Fruit fly (Drosophila melanogaster) S2 (cell line): ENCODE results near the gene Mcm5.

Source experiments
- CG8478 ChIP-seq: fragments of >200 bp; optimal IDR thresholded peaks from 2 replicates; lab custom pipeline; 2018
- CTCF ChIP-seq, 2 experiments: fragments of >200 bp; optimal IDR thresholded peaks; 2 replicates each; lab custom pipeline; 2018

Mcm5 gene

DNA sequence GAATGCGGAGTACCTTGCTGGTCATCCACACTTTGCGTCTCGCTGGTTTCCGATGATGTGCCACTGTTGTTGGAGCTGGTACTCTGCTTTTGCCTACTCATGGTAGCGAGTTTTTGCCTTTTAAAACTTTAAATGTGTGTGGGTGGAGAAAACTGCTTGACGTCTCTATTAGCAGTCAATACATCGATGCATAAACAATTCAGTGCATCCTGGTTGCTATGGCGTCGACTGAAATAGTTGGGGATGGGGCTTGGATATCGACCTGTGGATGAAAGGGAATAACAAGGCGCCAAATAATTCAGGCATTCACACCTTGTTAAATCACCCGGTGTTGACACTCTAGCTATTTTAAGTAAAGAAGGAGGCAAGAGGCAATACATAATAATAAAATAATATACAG, 6.2 kb upstream of the Mcm5 start, which contains the start of gene CG42633:
Gene CG42633 (minus strand): TSS at position 101 of the 400 bp plus-strand sequence.
- TF ChIP-seq CTCF (optimal IDR thresholded peaks at IDR 0.05; lab: Kevin White, UChicago): no peak
- no peak for TF ChIP-seq CG8478 (lab: Kevin White, UChicago)

DNA sequence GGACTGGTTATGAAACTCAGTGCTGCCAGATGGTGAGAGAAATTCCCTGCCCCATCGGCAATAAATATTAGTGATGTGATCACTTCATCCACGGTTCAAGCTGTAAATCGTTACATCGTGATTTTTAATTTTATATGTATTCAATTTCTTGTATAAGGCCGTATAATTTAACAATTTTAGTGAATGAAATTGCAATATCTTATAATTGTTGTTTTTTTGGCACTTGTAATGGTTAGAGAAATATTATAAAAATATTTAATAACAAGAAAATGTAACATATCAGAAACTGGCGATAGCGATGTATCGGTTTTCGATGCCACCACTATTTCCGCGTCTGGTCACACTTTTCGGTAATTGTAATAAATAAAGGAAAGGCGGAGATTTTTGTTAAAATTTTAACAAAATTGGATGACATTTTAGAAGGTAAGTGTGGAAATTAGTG, 4.2 kb upstream of the Mcm5 start, which contains the start of the genes mRpL37 and Rbp1:
Gene mRpL37 (minus strand): TSS at position 35 of the 442 bp plus-strand sequence.
Gene Rbp1 (plus strand): TSS at position 326 of the 442 bp plus-strand sequence.
- TF ChIP-seq CG8478 (lab: Kevin White, UChicago) (no peak), CTCF (optimal IDR thresholded peaks at IDR 0.05; lab: Kevin White, UChicago) (no peak)

- TF ChIP-seq CG8478 (lab: Kevin White, UChicago): no peak
- no peak for TF ChIP-seq CTCF (optimal IDR thresholded peaks at IDR 0.05; lab: Kevin White, UChicago)
Observed at dm6 chr3R:10792604-10793003, 4.3 kb downstream of the Mcm5 start, which contains the start of gene CG14687. Gene CG14687 (plus strand): TSS chr3R:10792904.

DNA sequence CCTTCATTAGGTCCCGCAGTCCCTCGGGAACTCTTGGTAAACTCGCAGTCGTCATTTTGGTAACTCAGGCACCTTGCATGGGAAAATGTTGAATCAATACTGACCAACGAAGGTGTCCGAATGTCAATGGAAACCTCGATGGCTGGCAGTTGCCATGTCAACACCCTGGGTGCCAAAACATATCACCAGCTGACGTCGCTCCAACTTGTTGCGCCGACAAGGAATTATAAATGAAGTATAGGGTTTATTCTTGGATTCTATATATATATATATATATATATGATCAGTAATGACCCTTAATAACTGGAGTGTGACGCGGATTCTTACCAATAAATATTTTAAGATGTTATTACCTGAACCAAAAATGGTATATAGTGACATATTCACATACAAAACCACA, 15.5 kb downstream of the Mcm5 start, which contains the start of gene CG14692:
Gene CG14692 (minus strand): TSS at position 101 of the 400 bp plus-strand sequence.
- TF ChIP-seq CG8478 (lab: Kevin White, UChicago) (no peak), CTCF (optimal IDR thresholded peaks at IDR 0.05; lab: Kevin White, UChicago) (no peak)

DNA sequence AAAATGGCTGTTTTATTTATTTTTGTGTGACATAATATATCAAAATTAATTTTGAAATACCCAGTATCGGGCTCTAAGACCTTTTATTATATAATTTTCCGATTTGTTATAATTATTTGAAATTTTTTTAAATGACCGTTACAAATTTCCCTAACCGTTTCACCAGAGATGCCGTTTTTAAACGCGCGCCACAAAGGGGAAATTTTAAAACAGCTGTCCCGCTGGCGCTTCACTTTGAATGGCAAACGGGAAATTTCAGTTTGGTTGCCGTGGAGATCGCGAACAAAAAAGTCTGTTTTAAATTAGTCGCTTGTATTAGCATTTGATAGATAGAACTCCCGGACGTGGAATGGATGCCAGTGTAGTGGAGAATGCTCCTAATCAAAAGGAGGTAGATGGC, 26.7 kb downstream of the Mcm5 start, which contains the start of the genes CG14693 and TTLL15:
Gene CG14693 (minus strand): TSS at position 16 of the 400 bp plus-strand sequence.
Gene TTLL15 (plus strand): TSS at position 257 of the 400 bp plus-strand sequence.
- TF ChIP-seq CTCF (optimal IDR thresholded peaks at IDR 0.05; lab: Kevin White, UChicago) (no peak), CG8478 (lab: Kevin White, UChicago) (no peak)

DNA sequence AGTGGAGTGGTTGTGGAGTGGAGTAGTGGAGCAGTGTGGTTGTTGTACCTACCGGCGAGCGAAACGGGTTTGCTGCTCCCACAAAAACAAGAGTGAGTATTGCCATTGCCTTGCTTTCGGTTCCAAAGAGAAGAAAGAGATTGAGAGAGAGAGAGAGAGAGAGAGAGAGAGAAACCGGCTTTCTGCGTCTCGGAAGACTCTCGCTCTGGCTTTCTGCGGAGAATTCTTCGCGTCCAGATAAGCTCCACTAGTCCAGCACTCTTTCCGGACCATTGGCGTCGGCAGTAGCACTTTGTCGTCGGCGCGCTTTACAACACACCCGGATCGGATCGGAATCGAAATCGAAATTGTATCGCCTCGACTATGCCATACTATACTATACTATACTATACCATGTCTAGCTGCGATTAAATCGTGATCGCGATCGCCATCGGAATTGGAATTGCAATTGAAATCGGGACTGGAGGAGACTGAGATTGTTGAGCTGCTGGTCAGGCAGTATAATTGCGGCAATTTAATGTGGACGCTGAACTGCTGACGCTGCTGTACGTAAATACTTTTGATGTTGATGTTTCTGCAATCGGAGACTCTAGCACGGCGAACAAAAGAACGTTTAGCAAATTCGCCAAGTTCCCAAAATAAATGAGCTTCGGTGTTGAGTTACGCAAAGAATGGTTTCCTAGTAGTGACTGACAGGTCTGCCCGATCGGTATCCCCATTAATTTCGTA, 38.6 kb downstream of the Mcm5 start, which contains the start of gene Cad86C:
Gene Cad86C (plus strand): TSS at position 284 of the 729 bp plus-strand sequence.
- no peak for TF ChIP-seq CG8478 (lab: Kevin White, UChicago)
- TF ChIP-seq CTCF (optimal IDR thresholded peaks at IDR 0.05; lab: Kevin White, UChicago): no peak

dm6 chr3R:10828688-10829087, 40.4 kb downstream of the Mcm5 start:
- TF ChIP-seq CTCF (optimal IDR thresholded peaks at IDR 0.05; lab: Kevin White, UChicago) (no peak), CG8478 (lab: Kevin White, UChicago) (no peak)

- no peak for TF ChIP-seq CTCF (optimal IDR thresholded peaks at IDR 0.05; lab: Kevin White, UChicago)
- TF ChIP-seq CG8478 (lab: Kevin White, UChicago): no peak
Observed at dm6 chr3R:10829746-10830145, 41.4 kb downstream of the Mcm5 start.

- TF ChIP-seq CG8478 (lab: Kevin White, UChicago) (no peak), CTCF (optimal IDR thresholded peaks at IDR 0.05; lab: Kevin White, UChicago) (no peak)
Observed at dm6 chr3R:10832526-10833165, 44.3 kb downstream of the Mcm5 start.

DNA sequence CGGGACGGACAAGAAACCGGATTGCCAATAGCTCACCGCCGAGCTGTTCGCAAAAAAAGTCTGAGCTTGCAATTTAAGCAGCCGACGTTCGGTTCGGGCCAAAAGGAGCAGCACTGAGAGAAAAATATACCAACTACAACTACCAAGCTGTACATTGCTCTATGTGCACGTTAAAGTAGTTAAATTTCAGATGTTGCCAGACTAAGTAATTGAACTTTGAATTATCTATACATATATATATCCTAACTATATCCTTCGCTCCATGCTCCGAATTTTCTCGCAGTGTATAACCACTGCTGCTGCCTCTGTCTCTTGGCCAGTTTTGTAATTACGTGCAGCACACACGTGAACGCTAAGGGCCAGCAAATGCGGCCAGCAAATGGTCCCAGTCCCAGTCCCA, 46.6 kb downstream of the Mcm5 start:
- TF ChIP-seq CTCF (optimal IDR thresholded peaks at IDR 0.05; lab: Kevin White, UChicago) (no peak), CG8478 (lab: Kevin White, UChicago) (no peak)

dm6 chr3R:10836924-10837323, 48.6 kb downstream of the Mcm5 start:
- TF ChIP-seq CG8478 (lab: Kevin White, UChicago): no peak
- TF ChIP-seq CTCF (optimal IDR thresholded peaks at IDR 0.05; lab: Kevin White, UChicago): no peak
